1 worm cellular context compared by ENCODE assay signal in genomic region chrII:1451975-1452374, ce11.
TF ChIP-seq lines count a peak whose summit lies in the region.

No protein-coding gene starts in this region.

TF ChIP-seq in whole organism, L4 larva, 104 proteins besides CTCF, POLR2A, EP300 and RAD21 (continued from another document):
- TF ChIP-seq Y105C5A.15 (GFP tag; IDR thresholded peaks at IDR 0.05; lab: Robert Waterston, UW), result 0 out of 2 replicates have a peak, but pooled peaks have one; percentile 44
TF ChIP-seq in whole organism, L4 larva: peak in this region for 15; not testable (repeated sequence) for 89.
